Fruit fly (Drosophila melanogaster) whole organism, adult: ENCODE results near the gene PGS1.
A peak's percentile ranks its signal among the peaks of the same experiment; 100 is the strongest.

Experiments used
- CG11617 ChIP-seq: fragments of 200-800 bp; sonication (Bioruptor generic); optimal IDR thresholded peaks from 2 replicates; lab custom pipeline; 2017; ENCODE audit warnings: mild to moderate bottlenecking, missing biosample characterization, missing genetic modification reagents, missing genetic modification characterization
- CG12768 ChIP-seq: fragments of 200-800 bp; sonication (Bioruptor generic); optimal IDR thresholded peaks from 2 replicates; lab custom pipeline; 2017; ENCODE audit warnings: missing biosample characterization, missing genetic modification characterization, mild to moderate bottlenecking, moderate library complexity, missing genetic modification reagents
- CG14711 ChIP-seq: fragments of 200-800 bp; sonication (Bioruptor generic); optimal IDR thresholded peaks from 2 replicates; lab custom pipeline; 2018; ENCODE audit warnings: missing biosample characterization, mild to moderate bottlenecking, missing genetic modification characterization, moderate library complexity
- CG1620 ChIP-seq: fragments of 200-800 bp; sonication (Bioruptor generic); optimal IDR thresholded peaks from 2 replicates; lab custom pipeline; 2016; ENCODE audit warnings: missing biosample characterization, missing genetic modification characterization
- CG33017 ChIP-seq: fragments of 200-800 bp; sonication (Bioruptor generic); optimal IDR thresholded peaks from 2 replicates; lab custom pipeline; 2018; ENCODE audit warnings: missing biosample characterization, mild to moderate bottlenecking, missing genetic modification characterization, moderate library complexity
- CG5204 ChIP-seq: fragments of 200-800 bp; sonication (Bioruptor generic); optimal IDR thresholded peaks from 2 replicates; lab custom pipeline; 2016; ENCODE audit warnings: missing biosample characterization, missing genetic modification characterization
- CG7045 ChIP-seq: fragments of 200-800 bp; sonication (Bioruptor generic); optimal IDR thresholded peaks from 2 replicates; lab custom pipeline; 2017; ENCODE audit warnings: missing biosample characterization, mild to moderate bottlenecking, missing genetic modification characterization
- CG7101 ChIP-seq: fragments of 200-800 bp; sonication (Bioruptor generic); optimal IDR thresholded peaks from 2 replicates; lab custom pipeline; 2018; ENCODE audit warnings: missing biosample characterization, mild to moderate bottlenecking, missing genetic modification characterization, moderate library complexity
- Clk ChIP-seq: fragments of 200-800 bp; sonication (Bioruptor generic); optimal IDR thresholded peaks from 2 replicates; lab custom pipeline; 2017; ENCODE audit warnings: missing biosample characterization, missing genetic modification characterization
- Crg-1 ChIP-seq: fragments of 200-800 bp; sonication (Bioruptor generic); optimal IDR thresholded peaks from 2 replicates; lab custom pipeline; 2016; ENCODE audit warnings: missing biosample characterization, missing genetic modification characterization
- Hr96 ChIP-seq: fragments of 200-800 bp; sonication (Bioruptor generic); optimal IDR thresholded peaks from 2 replicates; lab custom pipeline; 2016; ENCODE audit warnings: missing biosample characterization, missing genetic modification characterization
- Mnt ChIP-seq: fragments of 200-800 bp; sonication (Bioruptor generic); optimal IDR thresholded peaks from 2 replicates; lab custom pipeline; 2016; ENCODE audit warnings: missing biosample characterization, mild to moderate bottlenecking, missing genetic modification characterization
- bab1 ChIP-seq: fragments of 200-800 bp; sonication (Bioruptor generic); optimal IDR thresholded peaks from 3 replicates; lab custom pipeline; 2019; ENCODE audit warnings: missing biosample characterization, mild to moderate bottlenecking, missing genetic modification characterization, moderate library complexity
- cic ChIP-seq: fragments of 200-800 bp; sonication (Bioruptor generic); optimal IDR thresholded peaks from 2 replicates; lab custom pipeline; 2017; ENCODE audit warnings: missing biosample characterization, mild to moderate bottlenecking, missing genetic modification characterization, moderate library complexity
- cnc ChIP-seq, 2 experiments: fragments of >200 bp; optimal IDR thresholded peaks; 2 replicates each; lab custom pipeline; 2017
- kay ChIP-seq: fragments of 200-800 bp; sonication (Bioruptor generic); peaks from one replicate; lab custom pipeline; 2016; ENCODE audit warnings: missing biosample characterization, missing genetic modification characterization, borderline replicate concordance
- ovo ChIP-seq: fragments of 200-800 bp; sonication (Bioruptor generic); optimal IDR thresholded peaks from 2 replicates; lab custom pipeline; 2016; ENCODE audit warnings: missing biosample characterization, missing genetic modification characterization
- pad ChIP-seq: fragments of 200-800 bp; sonication (Bioruptor generic); optimal IDR thresholded peaks from 3 replicates; lab custom pipeline; 2017; ENCODE audit warnings: missing biosample characterization, missing genetic modification characterization, mild to moderate bottlenecking, moderate library complexity, missing genetic modification reagents
- tj ChIP-seq: fragments of 200-800 bp; sonication (Bioruptor generic); optimal IDR thresholded peaks from 3 replicates; lab custom pipeline; 2017; ENCODE audit warnings: missing biosample characterization, mild to moderate bottlenecking, missing genetic modification characterization, moderate library complexity
- toe ChIP-seq: fragments of 200-800 bp; sonication (Bioruptor generic); optimal IDR thresholded peaks from 2 replicates; lab custom pipeline; 2016; ENCODE audit warnings: missing biosample characterization, missing genetic modification characterization

Gene PGS1

DNA sequence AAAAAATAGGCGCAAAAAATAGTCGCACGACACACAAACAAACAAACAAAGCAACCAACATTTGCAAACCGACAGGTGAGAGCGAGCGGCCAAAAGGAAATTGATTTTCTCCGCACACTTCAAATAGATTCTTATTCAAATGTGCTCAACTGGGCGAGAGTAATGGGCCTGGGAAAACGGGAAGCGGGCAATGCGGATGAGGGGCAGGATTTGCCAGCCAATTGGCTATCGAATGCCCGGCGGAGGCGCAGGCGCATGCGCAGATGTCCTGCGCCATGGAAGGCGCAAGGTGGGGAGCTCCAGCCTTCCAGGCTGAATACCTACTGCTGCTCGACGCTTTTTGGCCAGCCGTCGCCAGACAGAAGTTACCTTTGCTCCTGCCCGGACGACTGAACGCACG is 40.7 kb downstream of the PGS1 start, which contains the start of the genes ChAT and VAChT:
TSS of gene ChAT (plus strand) at position 352 of the 400 bp plus-strand sequence.
TSS of gene VAChT (plus strand) at position 352 of the 400 bp plus-strand sequence.
- TF ChIP-seq pad (peak; percentile 77), tj (GFP tag; lab: Kevin White, UChicago) (no peak)

DNA sequence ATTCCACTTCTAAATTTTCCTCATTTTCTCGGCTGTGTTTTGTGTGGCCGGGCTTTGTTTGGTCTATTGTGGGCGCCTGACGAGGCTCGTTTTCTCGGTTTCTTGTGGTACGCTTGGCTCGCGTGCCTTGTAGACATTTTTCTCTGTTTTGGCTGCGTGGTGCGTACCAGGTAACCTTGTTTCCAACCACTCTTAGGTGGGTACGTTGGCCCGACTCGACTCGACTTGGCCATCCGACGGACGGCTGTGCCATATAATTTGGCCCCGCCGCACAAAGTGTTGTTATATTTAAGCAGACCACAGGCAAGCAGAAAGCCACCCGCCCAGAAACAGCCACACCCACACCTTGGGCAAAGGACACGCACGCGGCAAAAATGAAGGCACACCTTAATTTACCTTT is 42.3 kb downstream of the PGS1 start:
- TF ChIP-seq CG14711 (tag; lab: Kevin White, UChicago): no peak
- TF ChIP-seq cnc (optimal IDR thresholded peaks at IDR 0.05; lab: Kevin White, UChicago): no peak
- no peak for TF ChIP-seq CG11617 (GFP tag; lab: Kevin White, UChicago)
- no peak for TF ChIP-seq CG1620
- no peak for TF ChIP-seq toe (GFP tag; lab: Kevin White, UChicago)
- TF ChIP-seq tj (GFP tag; lab: Kevin White, UChicago): no peak
- no peak for TF ChIP-seq CG7101
- no peak for TF ChIP-seq CG7045 (GFP tag; lab: Kevin White, UChicago)
- no peak for TF ChIP-seq Hr96 (GFP tag; lab: Kevin White, UChicago)
- TF ChIP-seq kay (GFP tag; lab: Kevin White, UChicago): no peak
- TF ChIP-seq CG33017 (tag; lab: Kevin White, UChicago): no peak
- TF ChIP-seq pad: no peak
- no peak for TF ChIP-seq Crg-1
- no peak for TF ChIP-seq Mnt (GFP tag; lab: Kevin White, UChicago)
- no peak for TF ChIP-seq ovo (GFP tag; lab: Kevin White, UChicago)
- TF ChIP-seq CG12768: no peak
- TF ChIP-seq CG5204 (GFP tag; lab: Kevin White, UChicago): no peak
- TF ChIP-seq bab1: no peak
- TF ChIP-seq cic (GFP tag; lab: Kevin White, UChicago): no peak
- TF ChIP-seq Clk (GFP tag; lab: Kevin White, UChicago): no peak

DNA sequence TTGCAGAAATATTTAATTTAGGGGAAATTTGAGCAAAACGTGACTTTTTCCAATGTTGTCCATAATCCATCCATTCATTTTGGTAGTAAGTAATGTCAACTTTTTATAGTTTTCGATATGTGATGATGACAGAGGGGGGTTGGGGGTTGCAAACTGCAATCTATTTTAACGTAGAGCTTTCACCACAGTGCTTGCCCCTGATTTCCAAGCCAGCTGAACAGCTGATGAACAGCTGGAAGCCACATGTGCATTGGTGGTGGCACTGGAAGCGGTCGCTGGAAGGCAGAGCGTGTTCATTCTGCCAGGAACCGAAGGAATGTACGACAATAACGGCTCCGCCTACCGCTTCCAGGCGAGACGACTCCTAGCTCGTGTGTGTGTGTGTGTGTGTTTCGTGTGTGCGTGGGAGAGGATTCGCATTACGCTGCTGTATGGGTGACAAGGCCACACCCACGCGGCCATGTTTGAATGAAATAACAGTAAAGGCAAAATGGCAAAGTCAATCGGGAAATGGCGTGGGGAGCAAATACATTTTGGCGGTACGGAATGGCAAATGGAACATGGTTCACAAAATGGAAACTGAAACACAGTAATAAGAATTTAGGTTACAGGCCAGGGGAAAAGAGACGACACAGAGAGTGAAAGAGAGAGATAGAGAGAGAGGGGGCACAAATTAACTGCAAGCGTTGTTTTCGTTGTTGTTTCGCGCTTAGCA is 46.8 kb downstream of the PGS1 start:
- TF ChIP-seq pad (peak; percentile 93), CG14711 (tag; lab: Kevin White, UChicago) (no peak)

DNA sequence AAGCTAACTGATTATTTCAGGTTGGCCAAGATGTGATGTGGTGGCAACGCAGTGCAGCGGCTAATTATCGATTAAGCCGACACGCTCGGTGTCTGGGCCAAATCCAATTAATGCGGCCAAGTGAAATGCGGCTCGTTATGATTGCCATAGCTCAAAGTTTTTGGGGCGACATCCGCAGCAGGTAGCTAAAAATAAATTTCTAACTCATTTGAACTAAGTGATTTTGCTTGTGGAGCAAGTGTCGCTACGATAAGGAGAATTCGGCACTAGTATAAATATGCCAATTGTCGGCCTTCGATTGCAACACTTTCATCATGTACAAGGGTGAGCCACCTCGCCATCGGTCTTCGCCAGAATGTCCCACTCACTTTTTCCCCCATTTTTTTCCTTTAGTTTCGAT is 50.9 kb downstream of the PGS1 start, which contains the start of gene CG34282:
TSS of gene CG34282 (plus strand) at position 301 of the 400 bp plus-strand sequence.
- TF ChIP-seq CG14711 (tag; lab: Kevin White, UChicago): no peak
